Worm (Caenorhabditis elegans) whole organism, late embryonic: ENCODE results near the gene tra-2.

Source experiments
- C08G9.2 ChIP-seq: sonication (generic microtip); optimal IDR thresholded peaks from 2 replicates; lab custom pipeline; 2016; ENCODE audit warnings: mild to moderate bottlenecking, missing genetic modification characterization, moderate library complexity, missing compliant biosample characterization
- C38D4.7 ChIP-seq: fragments of 200-800 bp; sonication (Bioruptor generic); optimal IDR thresholded peaks from 2 replicates; lab custom pipeline; 2018; ENCODE audit warnings: mild to moderate bottlenecking, missing genetic modification characterization, moderate library complexity, missing compliant biosample characterization
- F13H6.1 ChIP-seq: sonication (generic microtip); optimal IDR thresholded peaks from 2 replicates; lab custom pipeline; 2016; ENCODE audit warnings: missing genetic modification characterization, missing compliant biosample characterization
- Y22D7AL.16 ChIP-seq: sonication (generic microtip); optimal IDR thresholded peaks from 2 replicates; lab custom pipeline; 2016; ENCODE audit warnings: missing genetic modification characterization, missing compliant biosample characterization
- ceh-14 ChIP-seq: sonication (generic microtip); optimal IDR thresholded peaks from 2 replicates; lab custom pipeline; 2016; ENCODE audit warnings: missing genotype, missing genetic modification characterization, missing compliant biosample characterization
- ceh-19 ChIP-seq: fragments of 200-800 bp; sonication (Bioruptor generic); optimal IDR thresholded peaks from 2 replicates; lab custom pipeline; 2018; ENCODE audit warnings: mild to moderate bottlenecking, missing genetic modification characterization, missing compliant biosample characterization
- ceh-2 ChIP-seq: sonication (generic microtip); optimal IDR thresholded peaks from 2 replicates; lab custom pipeline; 2016; ENCODE audit warnings: missing genotype, missing genetic modification characterization, missing compliant biosample characterization
- ceh-31 ChIP-seq: sonication (generic microtip); optimal IDR thresholded peaks from 2 replicates; lab custom pipeline; 2016; ENCODE audit warnings: missing genetic modification characterization, missing compliant biosample characterization
- ceh-34 ChIP-seq: sonication (generic microtip); optimal IDR thresholded peaks from 2 replicates; lab custom pipeline; 2016; ENCODE audit warnings: mild to moderate bottlenecking, missing genetic modification characterization, missing compliant biosample characterization
- ceh-48 ChIP-seq: sonication (generic microtip); optimal IDR thresholded peaks from 2 replicates; lab custom pipeline; 2016; ENCODE audit warnings: missing genetic modification characterization, inconsistent platforms, missing compliant biosample characterization
- ceh-6 ChIP-seq: fragments of 200-800 bp; sonication (Bioruptor generic); optimal IDR thresholded peaks from 2 replicates; lab custom pipeline; 2018; ENCODE audit warnings: mild to moderate bottlenecking, missing genetic modification characterization, missing compliant biosample characterization
- ceh-9 ChIP-seq: sonication (generic microtip); optimal IDR thresholded peaks from 2 replicates; lab custom pipeline; 2016; ENCODE audit warnings: mild to moderate bottlenecking, missing genetic modification characterization, inconsistent platforms, missing compliant biosample characterization
- che-1 ChIP-seq: sonication (generic microtip); optimal IDR thresholded peaks from 2 replicates; lab custom pipeline; 2016; ENCODE audit warnings: mild to moderate bottlenecking, missing genetic modification characterization, missing compliant biosample characterization
- dmd-4 ChIP-seq: sonication (generic microtip); optimal IDR thresholded peaks from 2 replicates; lab custom pipeline; 2016; ENCODE audit warnings: borderline replicate concordance, missing genetic modification characterization, missing compliant biosample characterization
- dve-1 ChIP-seq: sonication (generic microtip); optimal IDR thresholded peaks from 2 replicates; lab custom pipeline; 2017; ENCODE audit warnings: antibody characterized with exemption, mild to moderate bottlenecking, missing genetic modification characterization, missing compliant biosample characterization
- elt-2 ChIP-seq: sonication (generic microtip); optimal IDR thresholded peaks from 2 replicates; lab custom pipeline; 2016; ENCODE audit warnings: missing genetic modification reagents, missing genetic modification characterization, missing compliant biosample characterization
- ets-4 ChIP-seq: sonication (generic microtip); optimal IDR thresholded peaks from 2 replicates; lab custom pipeline; 2016; ENCODE audit warnings: missing genetic modification characterization, missing compliant biosample characterization
- eyg-1 ChIP-seq: sonication (generic microtip); optimal IDR thresholded peaks from 2 replicates; lab custom pipeline; 2016; ENCODE audit warnings: missing genotype, missing genetic modification characterization, missing compliant biosample characterization
- fax-1 ChIP-seq: sonication (generic microtip); optimal IDR thresholded peaks from 2 replicates; lab custom pipeline; 2016; ENCODE audit warnings: missing genotype, missing genetic modification characterization, missing compliant biosample characterization
- fkh-10 ChIP-seq: fragments of 150-350 bp; optimal IDR thresholded peaks from 2 replicates; lab custom pipeline; 2014; ENCODE audit warnings: missing biosample characterization, missing genetic modification reagents, missing genetic modification characterization
- fkh-6 ChIP-seq: sonication (generic microtip); optimal IDR thresholded peaks from 2 replicates; lab custom pipeline; 2016; ENCODE audit warnings: missing genetic modification characterization, missing compliant biosample characterization
- hlh-30 ChIP-seq: sonication (generic microtip); optimal IDR thresholded peaks from 2 replicates; lab custom pipeline; 2017; ENCODE audit warnings: antibody characterized with exemption, missing genetic modification characterization, missing compliant biosample characterization; ENCODE audit not compliant: insufficient read depth
- hlh-6 ChIP-seq: sonication (generic microtip); optimal IDR thresholded peaks from 2 replicates; lab custom pipeline; 2016; ENCODE audit warnings: missing genotype, missing genetic modification characterization, missing compliant biosample characterization
- hlh-8 ChIP-seq: sonication (generic microtip); optimal IDR thresholded peaks from 2 replicates; lab custom pipeline; 2016; ENCODE audit warnings: missing genotype, missing genetic modification characterization, missing compliant biosample characterization
- lim-6 ChIP-seq: sonication (generic microtip); optimal IDR thresholded peaks from 2 replicates; lab custom pipeline; 2016; ENCODE audit warnings: missing genetic modification characterization, missing compliant biosample characterization
- mec-3 ChIP-seq: sonication (generic microtip); optimal IDR thresholded peaks from 2 replicates; lab custom pipeline; 2016; ENCODE audit warnings: borderline replicate concordance, missing genetic modification characterization, missing compliant biosample characterization
- nfya-1 ChIP-seq: sonication (generic microtip); optimal IDR thresholded peaks from 2 replicates; lab custom pipeline; 2017; ENCODE audit warnings: missing genetic modification characterization, mild to moderate bottlenecking, missing compliant biosample characterization, antibody characterized with exemption, moderate library complexity
- nhr-232 ChIP-seq: sonication (generic microtip); optimal IDR thresholded peaks from 2 replicates; lab custom pipeline; 2016; ENCODE audit warnings: missing genetic modification characterization, missing compliant biosample characterization
- npax-4 ChIP-seq: sonication (generic microtip); optimal IDR thresholded peaks from 2 replicates; lab custom pipeline; 2016; ENCODE audit warnings: missing genetic modification characterization, missing compliant biosample characterization
- pax-1 ChIP-seq: fragments of 150-350 bp; optimal IDR thresholded peaks from 2 replicates; lab custom pipeline; 2014; ENCODE audit warnings: missing biosample characterization, missing genetic modification characterization
- pqm-1 ChIP-seq: sonication (generic microtip); optimal IDR thresholded peaks from 2 replicates; lab custom pipeline; 2016; ENCODE audit warnings: missing genetic modification characterization, missing compliant biosample characterization
- ref-2 ChIP-seq: sonication (generic microtip); optimal IDR thresholded peaks from 2 replicates; lab custom pipeline; 2016; ENCODE audit warnings: missing genetic modification characterization, missing compliant biosample characterization
- rnt-1 ChIP-seq: sonication (generic microtip); optimal IDR thresholded peaks from 2 replicates; lab custom pipeline; 2016; ENCODE audit warnings: missing genetic modification characterization, missing compliant biosample characterization
- sdc-2 ChIP-seq: sonication (generic microtip); optimal IDR thresholded peaks from 2 replicates; lab custom pipeline; 2016; ENCODE audit warnings: missing genotype, missing genetic modification characterization, missing compliant biosample characterization
- sox-2 ChIP-seq: fragments of 200-800 bp; sonication (Bioruptor generic); IDR thresholded peaks from 2 replicates; pipeline ENCODE4 v1.3.6; 2022; ENCODE audit warnings: missing genetic modification reagents, missing genetic modification characterization, missing compliant biosample characterization
- sox-4 ChIP-seq: sonication (generic microtip); optimal IDR thresholded peaks from 2 replicates; lab custom pipeline; 2017; ENCODE audit warnings: mild to moderate bottlenecking, missing genetic modification characterization, inconsistent platforms, missing compliant biosample characterization
- syd-9 ChIP-seq: sonication (generic microtip); optimal IDR thresholded peaks from 2 replicates; lab custom pipeline; 2016; ENCODE audit warnings: mild to moderate bottlenecking, missing genetic modification characterization, moderate library complexity, missing compliant biosample characterization
- tbx-2 ChIP-seq: sonication (generic microtip); optimal IDR thresholded peaks from 2 replicates; lab custom pipeline; 2016; ENCODE audit warnings: missing genetic modification characterization, missing compliant biosample characterization
- unc-42 ChIP-seq: sonication (generic microtip); optimal IDR thresholded peaks from 2 replicates; lab custom pipeline; 2016; ENCODE audit warnings: missing genotype, missing genetic modification characterization, missing compliant biosample characterization
- ztf-16 ChIP-seq: sonication (generic microtip); optimal IDR thresholded peaks from 2 replicates; lab custom pipeline; 2017; ENCODE audit warnings: missing genetic modification characterization, missing compliant biosample characterization

The tra-2 gene

ce11 chrII:6943299-6944051 is 22.0 kb downstream of the tra-2 start:
- no peak for TF ChIP-seq hlh-8
- peak; percentile 37 for TF ChIP-seq ceh-19 (GFP tag; lab: Kevin White, UChicago)
- no peak for TF ChIP-seq ztf-16 (tag; lab: Kevin White, UChicago)
- TF ChIP-seq dve-1 (tag; lab: Kevin White, UChicago) = no peak
- no peak for TF ChIP-seq ceh-48 (tag; lab: Kevin White, UChicago)
- TF ChIP-seq ceh-2 (tag; lab: Kevin White, UChicago) = peak; percentile 39
- peak; percentile 66 for TF ChIP-seq ceh-31 (tag; lab: Kevin White, UChicago)
- peak; percentile 56 for TF ChIP-seq ceh-34 (tag; lab: Kevin White, UChicago)
- TF ChIP-seq npax-4 (tag; lab: Kevin White, UChicago) = no peak
- peak; percentile 53 for TF ChIP-seq nfya-1
- no peak for TF ChIP-seq fax-1 (tag; lab: Kevin White, UChicago)
- no peak for TF ChIP-seq ceh-9 (tag; lab: Kevin White, UChicago)
- TF ChIP-seq hlh-6 (tag; lab: Kevin White, UChicago) = no peak
- TF ChIP-seq elt-2 (tag; lab: Kevin White, UChicago) = peak; percentile 46
- TF ChIP-seq dmd-4 (tag; lab: Kevin White, UChicago) = no peak
- TF ChIP-seq ceh-6 = no peak
- peak; percentile 18 for TF ChIP-seq F13H6.1 (tag; lab: Kevin White, UChicago)
- TF ChIP-seq che-1 (tag; lab: Kevin White, UChicago) = no peak
- peak; percentile 0 for TF ChIP-seq C38D4.7 (GFP tag; lab: Kevin White, UChicago)
- no peak for TF ChIP-seq sox-2 (GFP tag; lab: Robert Waterston, UW)
- TF ChIP-seq unc-42 (tag; lab: Kevin White, UChicago) = peak; percentile 53
- TF ChIP-seq syd-9 (tag; lab: Kevin White, UChicago) = peak; percentile 52
- no peak for TF ChIP-seq pqm-1
- TF ChIP-seq fkh-10 (GFP tag; lab: Kevin White, UChicago) = no peak
- peak; percentile 59 for TF ChIP-seq ceh-14 (tag; lab: Kevin White, UChicago)
- peak; percentile 64 for TF ChIP-seq pax-1 (tag; lab: Kevin White, UChicago)
- no peak for TF ChIP-seq rnt-1 (tag; lab: Kevin White, UChicago)
- no peak for TF ChIP-seq mec-3 (tag; lab: Kevin White, UChicago)
- TF ChIP-seq lim-6 = no peak
- TF ChIP-seq Y22D7AL.16 (tag; lab: Kevin White, UChicago) = no peak
- TF ChIP-seq sox-4 (tag; lab: Kevin White, UChicago) = peak; percentile 38
- peak; percentile 15 for TF ChIP-seq eyg-1 (tag; lab: Kevin White, UChicago)
- peak; percentile 20 for TF ChIP-seq nhr-232
- TF ChIP-seq C08G9.2 = peak; percentile 58
- no peak for TF ChIP-seq hlh-30 (tag; lab: Kevin White, UChicago)
- peak; percentile 42 for TF ChIP-seq fkh-6 (tag; lab: Kevin White, UChicago)
- TF ChIP-seq ets-4 (tag; lab: Kevin White, UChicago) = no peak
- peak; percentile 54 for TF ChIP-seq tbx-2
- TF ChIP-seq ref-2 (tag; lab: Kevin White, UChicago) = peak; percentile 72
- TF ChIP-seq sdc-2 (tag; lab: Kevin White, UChicago) = peak; percentile 48
- TF ChIP-seq, all 69 proteins: peak for 20

- TF ChIP-seq sdc-2 (tag; lab: Kevin White, UChicago) = no peak
- peak; percentile 59 for TF ChIP-seq ceh-31 (tag; lab: Kevin White, UChicago)
Observed at ce11 chrII:6941520-6941919, 24.0 kb downstream of the tra-2 start.
